Worm (Caenorhabditis elegans): ENCODE measurements around the gene F21H7.3.

DNA sequence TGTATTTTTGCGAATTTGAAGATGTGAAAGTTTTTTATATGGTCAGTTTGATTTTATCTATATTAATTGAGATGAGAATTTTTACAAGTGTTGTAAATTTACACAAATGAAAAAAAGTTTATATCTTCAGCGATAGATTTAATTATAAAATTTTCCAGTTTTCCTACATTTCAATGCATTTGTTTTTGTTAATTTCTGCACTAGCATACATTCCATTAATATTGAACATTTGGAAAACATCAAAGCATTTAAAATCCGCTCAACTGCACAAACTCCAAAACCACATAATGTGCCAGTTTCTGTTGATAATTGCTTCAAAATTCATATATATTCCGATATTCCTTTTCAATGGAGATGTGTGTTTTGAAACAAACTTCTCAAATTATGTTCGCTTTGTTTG lies 52.1 kb downstream of the F21H7.3 start, which contains the start of gene srh-277:
- TF ChIP-seq sem-4 (tag; optimal IDR thresholded peaks at IDR 0.05) (no peak), nhr-23 (tag; optimal IDR thresholded peaks at IDR 0.05) (no peak), mdl-1 (tag; optimal IDR thresholded peaks at IDR 0.05) (no peak), nhr-11 (tag; optimal IDR thresholded peaks at IDR 0.05) (no peak)
